Fruit fly (Drosophila melanogaster) whole organism: ENCODE results near the gene CG31998.

Experiments used
- CG8478 ChIP-seq: fragments of >200 bp; optimal IDR thresholded peaks from 2 replicates; lab custom pipeline; 2018; ENCODE audit warnings: inconsistent platforms
- Dll ChIP-seq: fragments of >200 bp; optimal IDR thresholded peaks from 2 replicates; lab custom pipeline; 2017
- EcR ChIP-seq, 2 experiments: fragments of >200 bp; optimal IDR thresholded peaks; 2 replicates each; lab custom pipeline; 2017; ENCODE audit warnings: missing biosample characterization in 2 of 2, missing genetic modification characterization in 2 of 2, missing genetic modification reagents in 2 of 2
- pan ChIP-seq: fragments of >200 bp; optimal IDR thresholded peaks from 2 replicates; lab custom pipeline; 2017
- psq ChIP-seq: fragments of >200 bp; optimal IDR thresholded peaks from 2 replicates; lab custom pipeline; 2017
- usp ChIP-seq: fragments of >200 bp; optimal IDR thresholded peaks from 2 replicates; lab custom pipeline; 2017; ENCODE audit warnings: missing biosample characterization, missing genetic modification characterization, mixed read lengths

DNA sequence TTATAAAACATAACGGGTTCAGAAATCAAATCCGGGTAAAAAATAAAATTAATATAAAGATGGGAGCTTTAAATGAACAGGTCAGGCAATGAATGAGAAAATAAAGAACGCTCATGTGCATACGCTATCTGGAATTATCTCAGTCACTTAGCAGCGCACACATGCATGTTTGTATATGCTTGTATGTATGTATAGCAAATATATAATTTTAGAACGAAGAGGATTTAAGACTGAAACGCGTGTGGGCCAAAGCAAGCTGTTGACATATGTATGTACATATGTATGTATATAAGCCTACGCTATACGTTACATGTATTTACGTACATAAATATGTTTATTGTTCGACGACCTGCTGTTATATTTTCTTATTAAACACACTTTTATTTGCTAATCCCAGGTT is 20.1 kb upstream of the CG31998 start:
- no peak for TF ChIP-seq pan (lab: Kevin White, UChicago)
- TF ChIP-seq usp (GFP tag; lab: Kevin White, UChicago): no peak
- TF ChIP-seq Dll (lab: Kevin White, UChicago): no peak
- TF ChIP-seq CG8478 (lab: Kevin White, UChicago): no peak
- no peak for TF ChIP-seq psq (lab: Kevin White, UChicago)
- no peak for TF ChIP-seq EcR (GFP tag; optimal IDR thresholded peaks at IDR 0.05; lab: Kevin White, UChicago)
